Worm (Caenorhabditis elegans): ENCODE results near the gene CD4.1.
A peak's percentile ranks its signal among the peaks of the same experiment; 100 is the strongest.

DNA sequence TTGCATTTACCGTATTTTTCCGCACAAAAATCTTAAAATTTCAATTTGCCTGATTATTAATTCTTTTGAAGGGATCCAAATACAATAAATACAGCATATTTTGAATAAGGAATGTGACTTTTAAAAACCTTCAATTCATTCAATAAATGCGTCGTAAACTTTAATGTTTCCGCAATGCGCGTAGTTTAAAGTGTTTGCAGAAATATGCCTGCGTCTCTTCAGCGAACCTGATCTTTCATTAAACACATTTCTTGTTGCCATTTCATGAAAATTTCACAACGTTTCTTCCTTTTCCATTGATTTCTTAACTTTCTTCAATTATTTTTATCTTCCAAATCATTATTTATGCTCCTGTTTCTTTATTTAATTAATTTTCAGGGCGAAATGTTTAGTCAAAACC, 14.0 kb upstream of the CD4.1 start, which contains the start of gene vps-37:
- no peak for TF ChIP-seq elt-3 (tag; optimal IDR thresholded peaks at IDR 0.05)
- TF ChIP-seq ztf-11 (tag; optimal IDR thresholded peaks at IDR 0.05): no peak
- no peak for TF ChIP-seq aly-2 (tag; optimal IDR thresholded peaks at IDR 0.05)
- TF ChIP-seq nhr-237 (tag; optimal IDR thresholded peaks at IDR 0.05): no peak
- no peak for TF ChIP-seq ceh-82 (tag; optimal IDR thresholded peaks at IDR 0.05)
- no peak for TF ChIP-seq skn-1 (tag; optimal IDR thresholded peaks at IDR 0.05)
- TF ChIP-seq unc-39 (tag; optimal IDR thresholded peaks at IDR 0.05): no peak
- peak; percentile 81 to 94 for TF ChIP-seq lsy-2 (tag; optimal IDR thresholded peaks at IDR 0.05)
